Fruit fly (Drosophila melanogaster) whole organism: ENCODE results near the gene pps.

Source experiments
- CG8478 ChIP-seq: fragments of >200 bp; optimal IDR thresholded peaks from 2 replicates; lab custom pipeline; 2018; ENCODE audit warnings: inconsistent platforms
- Dll ChIP-seq: fragments of >200 bp; optimal IDR thresholded peaks from 2 replicates; lab custom pipeline; 2017
- EcR ChIP-seq, 2 experiments: fragments of >200 bp; optimal IDR thresholded peaks; 2 replicates each; lab custom pipeline; 2017; ENCODE audit warnings: missing biosample characterization in 2 of 2, missing genetic modification characterization in 2 of 2, missing genetic modification reagents in 2 of 2
- pan ChIP-seq: fragments of >200 bp; optimal IDR thresholded peaks from 2 replicates; lab custom pipeline; 2017
- psq ChIP-seq: fragments of >200 bp; optimal IDR thresholded peaks from 2 replicates; lab custom pipeline; 2017

DNA sequence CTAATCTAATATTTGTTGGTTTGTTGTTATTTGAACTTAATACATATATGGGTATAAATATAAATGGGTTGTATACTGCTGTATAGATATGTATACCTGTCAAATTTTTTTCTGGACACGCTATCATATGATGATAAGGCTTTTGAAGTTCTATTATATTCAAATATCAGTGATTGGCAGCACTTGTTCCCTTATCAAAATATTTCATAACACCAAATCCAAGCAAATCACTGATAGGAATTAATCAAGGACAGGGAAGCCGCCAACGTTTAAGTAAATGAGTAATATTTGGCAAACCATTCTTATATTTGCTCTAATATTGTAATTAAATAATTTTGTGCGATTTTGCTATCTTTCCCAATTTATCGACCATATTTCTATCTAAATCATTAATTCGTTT, 34.4 kb upstream of the pps start:
- no peak for TF ChIP-seq psq (lab: Kevin White, UChicago)
- TF ChIP-seq CG8478, result no peak
- TF ChIP-seq EcR (GFP tag; optimal IDR thresholded peaks at IDR 0.05; lab: Kevin White, UChicago), result no peak
- TF ChIP-seq pan (lab: Kevin White, UChicago), result no peak
- TF ChIP-seq Dll, result no peak
